Worm (Caenorhabditis elegans): ENCODE data around the gene M01B2.12.

- TF ChIP-seq hpl-2 (GFP tag; optimal IDR thresholded peaks at IDR 0.05) (no peak), jun-1 (tag; optimal IDR thresholded peaks at IDR 0.05) (no peak), ztf-11 (tag; optimal IDR thresholded peaks at IDR 0.05) (no peak), pqm-1 (tag; optimal IDR thresholded peaks at IDR 0.05) (no peak)
Measured at ce11 chrV:15281279-15281949, 17.4 kb upstream of the M01B2.12 start, which contains the start of the genes srw-19 and srx-51.
